Worm (Caenorhabditis elegans): ENCODE data around the gene Y82E9BR.6.

ce11 chrIII:1413890-1414613 lies 33.0 kb downstream of the Y82E9BR.6 start, which contains the start of gene Y82E9BR.14:
- TF ChIP-seq ZK546.5 (tag; optimal IDR thresholded peaks at IDR 0.05), result no peak
- no peak for TF ChIP-seq ceh-28 (tag; optimal IDR thresholded peaks at IDR 0.05)
- no peak for TF ChIP-seq nhr-11 (tag; optimal IDR thresholded peaks at IDR 0.05)
- TF ChIP-seq dpl-1 (GFP tag; optimal IDR thresholded peaks at IDR 0.05), result no peak
- no peak for TF ChIP-seq lin-15B (tag; optimal IDR thresholded peaks at IDR 0.05)
- TF ChIP-seq nhr-28 (tag; optimal IDR thresholded peaks at IDR 0.05), result peak; percentile 20
- TF ChIP-seq unc-130 (GFP tag; optimal IDR thresholded peaks at IDR 0.05), result no peak
- TF ChIP-seq ceh-82 (tag; optimal IDR thresholded peaks at IDR 0.05), result no peak
- no peak for TF ChIP-seq mep-1 (tag; optimal IDR thresholded peaks at IDR 0.05)
